Worm (Caenorhabditis elegans): ENCODE measurements around the gene grsp-4.

ce11 chrV:7622011-7622465 lies 2.7 kb upstream of the grsp-4 start, which contains the start of gene C50E3.12:
- TF ChIP-seq nhr-28 (tag; optimal IDR thresholded peaks at IDR 0.05): no peak
- TF ChIP-seq pha-4 (tag; optimal IDR thresholded peaks at IDR 0.05): no peak

All from whole organism, mixed stage, embryonic.